Fruit fly (Drosophila melanogaster) whole organism, wandering third instar larva: ENCODE data around the gene rols.
A peak's percentile ranks its signal among the peaks of the same experiment; 100 is the strongest.

Experiments
- Abd-B ChIP-seq: fragments of >200 bp; optimal IDR thresholded peaks from 2 replicates; lab custom pipeline; 2017; ENCODE audit warnings: missing biosample characterization, missing genetic modification characterization
- CG9705 ChIP-seq: fragments of 200-800 bp; sonication (Bioruptor generic); optimal IDR thresholded peaks from 2 replicates; lab custom pipeline; 2018; ENCODE audit warnings: missing biosample characterization, mild to moderate bottlenecking, missing genetic modification characterization
- CrebA ChIP-seq: fragments of 200-800 bp; sonication (Bioruptor generic); optimal IDR thresholded peaks from 2 replicates; lab custom pipeline; 2016; ENCODE audit warnings: missing biosample characterization, mild to moderate bottlenecking, missing genetic modification characterization, borderline replicate concordance
- Dfd ChIP-seq: fragments of >200 bp; optimal IDR thresholded peaks from 2 replicates; lab custom pipeline; 2017; ENCODE audit warnings: missing biosample characterization, missing genetic modification characterization
- Dif ChIP-seq: fragments of 200-275, 200-300 bp; sonication (Bioruptor generic); optimal IDR thresholded peaks from 2 replicates; lab custom pipeline; 2018; ENCODE audit warnings: missing biosample characterization, missing genetic modification characterization; ENCODE audit not compliant: partially characterized antibody
- HLH106 ChIP-seq: fragments of 200-800 bp; optimal IDR thresholded peaks from 3 replicates; lab custom pipeline; 2019; ENCODE audit warnings: missing biosample characterization, mild to moderate bottlenecking, missing genetic modification characterization, moderate library complexity
- Hnf4 ChIP-seq: fragments of 200-800 bp; sonication (Bioruptor generic); optimal IDR thresholded peaks from 2 replicates; lab custom pipeline; 2016; ENCODE audit warnings: missing biosample characterization, mild to moderate bottlenecking, missing genetic modification characterization
- Hr78 ChIP-seq: fragments of >200 bp; optimal IDR thresholded peaks from 2 replicates; lab custom pipeline; 2017; ENCODE audit warnings: missing biosample characterization, missing genetic modification characterization
- Hr83 ChIP-seq: fragments of 200-300 bp; sonication (Bioruptor generic); optimal IDR thresholded peaks from 2 replicates; lab custom pipeline; 2016; ENCODE audit warnings: missing biosample characterization, mild to moderate bottlenecking, missing genetic modification characterization, moderate library complexity; ENCODE audit not compliant: poor library complexity, severe bottlenecking
- Jra ChIP-seq: sonication (Bioruptor generic); optimal IDR thresholded peaks from 2 replicates; lab custom pipeline; 2016; ENCODE audit warnings: missing biosample characterization, missing genetic modification characterization
- Mio ChIP-seq: sonication (Bioruptor generic); optimal IDR thresholded peaks from 2 replicates; lab custom pipeline; 2016; ENCODE audit warnings: missing biosample characterization, missing genetic modification characterization
- Myc ChIP-seq: fragments of >200 bp; optimal IDR thresholded peaks from 2 replicates; lab custom pipeline; 2017
- N ChIP-seq: fragments of >200 bp; optimal IDR thresholded peaks from 2 replicates; lab custom pipeline; 2018; ENCODE audit warnings: missing biosample characterization, missing external identifiers, missing genetic modification characterization
- OdsH ChIP-seq: fragments of 200-800 bp; sonication (Bioruptor generic); optimal IDR thresholded peaks from 2 replicates; lab custom pipeline; 2016; ENCODE audit warnings: missing biosample characterization, mild to moderate bottlenecking, missing genetic modification characterization
- Rel ChIP-seq, 2 experiments: fragments of 200-800 bp; sonication (Bioruptor generic) in 1 of 2; optimal IDR thresholded peaks; 2 replicates in 1 of 2; 3 replicates in 1 of 2; lab custom pipeline; 2016 to 2019; ENCODE audit warnings: mild to moderate bottlenecking in 2 of 2, missing biosample characterization in 2 of 2, missing genetic modification characterization in 2 of 2, moderate library complexity in 1 of 2
- Sp1 ChIP-seq: fragments of 200-800 bp; sonication (Bioruptor generic); optimal IDR thresholded peaks from 3 replicates; lab custom pipeline; 2019; ENCODE audit warnings: missing biosample characterization, mild to moderate bottlenecking, missing genetic modification characterization, moderate library complexity
- Vsx2 ChIP-seq: fragments of 200-300, 225-300 bp; sonication (Bioruptor generic); optimal IDR thresholded peaks from 2 replicates; lab custom pipeline; 2018; ENCODE audit warnings: missing biosample characterization, missing genetic modification characterization; ENCODE audit not compliant: partially characterized antibody
- br ChIP-seq: fragments of 200-800 bp; sonication (Bioruptor generic); optimal IDR thresholded peaks from 2 replicates; lab custom pipeline; 2016; ENCODE audit warnings: missing biosample characterization, missing genetic modification characterization
- brk ChIP-seq: fragments of 200-800 bp; sonication (Bioruptor generic); optimal IDR thresholded peaks from 2 replicates; lab custom pipeline; 2016; ENCODE audit warnings: missing biosample characterization, mild to moderate bottlenecking, missing genetic modification characterization
- dl ChIP-seq, 2 experiments: fragments of 175-275, 200-275 bp in 1 of 2; fragments of 200-275 bp in 1 of 2; sonication (Bioruptor generic); optimal IDR thresholded peaks; lab custom pipeline; 2018; ENCODE audit warnings: mild to moderate bottlenecking in 2 of 2, missing biosample characterization in 2 of 2, missing genetic modification characterization in 2 of 2, moderate library complexity in 2 of 2; ENCODE audit not compliant: partially characterized antibody in 2 of 2, insufficient read depth in 1 of 2
- dmrt93B ChIP-seq: fragments of 200-800 bp; sonication (Bioruptor generic); optimal IDR thresholded peaks from 2 replicates; lab custom pipeline; 2018; ENCODE audit warnings: missing biosample characterization, mild to moderate bottlenecking, missing genetic modification characterization
- dsf ChIP-seq: sonication (Bioruptor generic); optimal IDR thresholded peaks from 2 replicates; lab custom pipeline; 2016; ENCODE audit warnings: missing biosample characterization, missing genetic modification characterization, borderline replicate concordance
- ey ChIP-seq: fragments of 200-800 bp; sonication (Bioruptor generic); optimal IDR thresholded peaks from 2 replicates; lab custom pipeline; 2016; ENCODE audit warnings: missing biosample characterization, missing genetic modification characterization
- foxo ChIP-seq, 2 experiments: fragments of 200-800 bp; sonication (Bioruptor generic); optimal IDR thresholded peaks; 2 replicates in 1 of 2; 3 replicates in 1 of 2; lab custom pipeline; 2016 to 2017; ENCODE audit warnings: missing biosample characterization in 2 of 2, missing genetic modification characterization in 2 of 2
- fru ChIP-seq: fragments of 200-800 bp; sonication (Bioruptor generic); optimal IDR thresholded peaks from 3 replicates; lab custom pipeline; 2016; ENCODE audit warnings: missing biosample characterization, mild to moderate bottlenecking, missing genetic modification characterization
- h ChIP-seq: fragments of 200-800 bp; sonication (Bioruptor generic); optimal IDR thresholded peaks from 3 replicates; lab custom pipeline; 2016; ENCODE audit warnings: missing biosample characterization, mild to moderate bottlenecking, missing genetic modification characterization
- jim ChIP-seq: fragments of 175-275, 200-325 bp; sonication (Bioruptor generic); optimal IDR thresholded peaks from 2 replicates; lab custom pipeline; 2016; ENCODE audit warnings: missing biosample characterization, mild to moderate bottlenecking, missing genetic modification characterization
- lola ChIP-seq: fragments of >200 bp; optimal IDR thresholded peaks from 2 replicates; lab custom pipeline; 2017; ENCODE audit warnings: missing biosample characterization, missing genetic modification characterization
- pan ChIP-seq: fragments of >200 bp; optimal IDR thresholded peaks from 2 replicates; lab custom pipeline; 2017
- psq ChIP-seq: fragments of 200-800 bp; sonication (Bioruptor generic); optimal IDR thresholded peaks from 3 replicates; lab custom pipeline; 2017; ENCODE audit warnings: missing biosample characterization, mild to moderate bottlenecking, missing genetic modification characterization, moderate library complexity
- rgr ChIP-seq: fragments of 200-800 bp; sonication (Bioruptor generic); optimal IDR thresholded peaks from 3 replicates; lab custom pipeline; 2016; ENCODE audit warnings: missing biosample characterization, mild to moderate bottlenecking, missing genetic modification characterization
- sage ChIP-seq: fragments of 200-800 bp; sonication (Bioruptor generic); optimal IDR thresholded peaks from 2 replicates; lab custom pipeline; 2016; ENCODE audit warnings: missing biosample characterization, mild to moderate bottlenecking, missing genetic modification characterization
- sv ChIP-seq: fragments of 200-800 bp; sonication (Bioruptor generic); optimal IDR thresholded peaks from 3 replicates; lab custom pipeline; 2016; ENCODE audit warnings: missing biosample characterization, missing genetic modification characterization
- tai ChIP-seq: sonication (Bioruptor generic); optimal IDR thresholded peaks from 2 replicates; lab custom pipeline; 2016; ENCODE audit warnings: missing biosample characterization, missing genetic modification characterization
- usp ChIP-seq: fragments of >200 bp; optimal IDR thresholded peaks from 2 replicates; lab custom pipeline; 2017; ENCODE audit warnings: missing biosample characterization, missing genetic modification characterization
- woc ChIP-seq: sonication (Bioruptor generic); optimal IDR thresholded peaks from 2 replicates; lab custom pipeline; 2016; ENCODE audit warnings: missing biosample characterization, mild to moderate bottlenecking, missing genetic modification characterization

rols gene

DNA sequence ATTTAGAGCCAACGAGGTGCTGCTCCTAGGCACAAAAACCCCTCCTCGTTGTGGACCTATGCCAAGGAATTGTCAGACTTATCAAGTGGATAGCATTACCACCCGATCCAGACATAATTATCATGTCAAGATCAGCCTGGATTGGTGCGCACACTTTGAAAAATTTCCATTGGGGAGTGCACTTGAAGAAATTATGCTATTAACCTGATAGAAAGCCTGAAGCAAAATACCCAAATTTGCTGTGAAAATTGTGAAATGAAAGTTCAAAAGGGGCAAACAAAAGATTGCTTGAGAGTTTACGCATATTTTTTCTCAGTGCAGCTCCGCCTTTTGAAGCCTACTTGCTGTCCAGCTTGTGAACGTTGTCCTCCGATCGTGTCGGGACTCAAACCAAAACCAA is 51.0 kb downstream of the rols start:
- TF ChIP-seq jim (GFP tag; lab: Kevin White, UChicago): no peak
- TF ChIP-seq Hr83 (GFP tag; lab: Kevin White, UChicago): no peak
- peak; percentile 76 for TF ChIP-seq h (GFP tag; lab: Kevin White, UChicago)
- TF ChIP-seq Sp1 (GFP tag; lab: Kevin White, UChicago): no peak
- TF ChIP-seq dmrt93B: no peak
- TF ChIP-seq brk (GFP tag; lab: Kevin White, UChicago): no peak
- TF ChIP-seq N (GFP tag; lab: Kevin White, UChicago): no peak
- TF ChIP-seq OdsH (GFP tag; lab: Kevin White, UChicago): peak; percentile 18
- peak; percentile 11 for TF ChIP-seq ey (GFP tag; lab: Kevin White, UChicago)
- TF ChIP-seq Dfd: no peak
- no peak for TF ChIP-seq psq (GFP tag; lab: Kevin White, UChicago)
- no peak for TF ChIP-seq Rel (GFP tag; optimal IDR thresholded peaks at IDR 0.05; lab: Kevin White, UChicago)
- no peak for TF ChIP-seq Rel (tag; optimal IDR thresholded peaks at IDR 0.05; lab: Kevin White, UChicago)
- peak; percentile 1 for TF ChIP-seq woc
- TF ChIP-seq Dif (GFP tag; lab: Kevin White, UChicago): no peak
- TF ChIP-seq Vsx2 (GFP tag; lab: Kevin White, UChicago): no peak
- TF ChIP-seq sage (GFP tag; lab: Kevin White, UChicago): no peak
- no peak for TF ChIP-seq tai (GFP tag; lab: Kevin White, UChicago)
- TF ChIP-seq Hnf4: no peak
- TF ChIP-seq pan (lab: Kevin White, UChicago): no peak
- no peak for TF ChIP-seq Hr78 (GFP tag; lab: Kevin White, UChicago)
- TF ChIP-seq dsf (GFP tag; lab: Kevin White, UChicago): no peak
- TF ChIP-seq rgr (GFP tag; lab: Kevin White, UChicago): no peak
- TF ChIP-seq Mio (GFP tag; lab: Kevin White, UChicago): no peak
- TF ChIP-seq foxo (GFP tag; optimal IDR thresholded peaks at IDR 0.05; lab: Kevin White, UChicago): peak in 1 of 2 experiments; percentile 36
- TF ChIP-seq sv (GFP tag; lab: Kevin White, UChicago): no peak
- no peak for TF ChIP-seq dl (GFP tag; optimal IDR thresholded peaks at IDR 0.05; lab: Kevin White, UChicago; ENCODE audit: insufficient read depth in 1 of 2, partially characterized antibody in 2 of 2)
- no peak for TF ChIP-seq CrebA (GFP tag; lab: Kevin White, UChicago)
- no peak for TF ChIP-seq CG9705
- TF ChIP-seq fru (GFP tag; lab: Kevin White, UChicago): peak; percentile 40
- TF ChIP-seq br: no peak
- TF ChIP-seq Myc (lab: Kevin White, UChicago): no peak
- TF ChIP-seq, all 38 proteins: peak for 6

DNA sequence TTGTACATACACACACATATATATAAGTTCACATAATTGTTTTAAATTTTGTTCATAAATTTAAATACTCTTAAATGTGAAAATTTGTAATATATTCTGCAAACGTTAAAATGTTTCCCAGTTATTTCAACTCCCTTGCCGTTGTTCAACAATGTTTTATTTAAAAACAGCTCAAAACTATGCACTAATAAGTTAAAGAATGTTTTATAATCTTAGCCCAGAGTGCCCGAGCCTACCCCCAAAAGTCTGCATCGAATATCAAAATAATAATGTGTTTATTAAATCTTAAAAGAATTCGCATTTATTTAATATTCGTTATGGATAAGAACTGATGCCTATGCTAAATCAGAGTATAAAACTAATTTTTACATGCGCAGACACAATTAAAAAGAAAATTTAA is 56.7 kb downstream of the rols start:
- TF ChIP-seq Abd-B (no peak), Myc (lab: Kevin White, UChicago) (peak; percentile 73), Jra (GFP tag; lab: Kevin White, UChicago) (no peak), psq (GFP tag; lab: Kevin White, UChicago) (no peak), sage (GFP tag; lab: Kevin White, UChicago) (peak; percentile 5), Dif (GFP tag; lab: Kevin White, UChicago) (no peak), Dfd (no peak), foxo (GFP tag; optimal IDR thresholded peaks at IDR 0.05; lab: Kevin White, UChicago) (no peak), lola (GFP tag; lab: Kevin White, UChicago) (no peak), brk (GFP tag; lab: Kevin White, UChicago) (no peak), dmrt93B (no peak), Hr83 (GFP tag; lab: Kevin White, UChicago) (no peak), usp (GFP tag; lab: Kevin White, UChicago) (no peak), CG9705 (no peak), Sp1 (GFP tag; lab: Kevin White, UChicago) (no peak), Vsx2 (GFP tag; lab: Kevin White, UChicago) (peak; percentile 69), N (GFP tag; lab: Kevin White, UChicago) (peak; percentile 68), dsf (GFP tag; lab: Kevin White, UChicago) (no peak), HLH106 (no peak), fru (GFP tag; lab: Kevin White, UChicago) (no peak), pan (lab: Kevin White, UChicago) (no peak), jim (GFP tag; lab: Kevin White, UChicago) (no peak), Mio (GFP tag; lab: Kevin White, UChicago) (no peak), sv (GFP tag; lab: Kevin White, UChicago) (no peak), OdsH (GFP tag; lab: Kevin White, UChicago) (no peak)
